Fruit fly (Drosophila melanogaster) whole organism, embryonic: ENCODE measurements around the gene CG8673.

Experiments
- CG4424 ChIP-seq: fragments of 200-800 bp; sonication (Bioruptor generic); optimal IDR thresholded peaks from 3 replicates; lab custom pipeline; 2016; ENCODE audit warnings: missing biosample characterization, missing genetic modification characterization
- kah ChIP-seq: fragments of 200-800 bp; sonication (Bioruptor generic); optimal IDR thresholded peaks from 2 replicates; lab custom pipeline; 2018; ENCODE audit warnings: missing biosample characterization, mild to moderate bottlenecking, missing genetic modification characterization
- rib ChIP-seq: fragments of 200-800 bp; sonication (Bioruptor generic); IDR thresholded peaks from 2 replicates; pipeline ENCODE4 v1.3.6; 2022; ENCODE audit warnings: missing biosample characterization, missing genetic modification characterization

dm6 chr2L:8146994-8147661 lies 23.0 kb downstream of the CG8673 start, which contains the start of gene CG31606:
- no peak for TF ChIP-seq CG4424 (GFP tag; lab: Kevin White, UChicago)
- TF ChIP-seq kah (GFP tag; lab: Kevin White, UChicago), result no peak
- no peak for TF ChIP-seq rib (GFP tag; lab: Robert Waterston, UW)
